Worm (Caenorhabditis elegans): Measurements from ENCODE around the gene gba-3.

DNA sequence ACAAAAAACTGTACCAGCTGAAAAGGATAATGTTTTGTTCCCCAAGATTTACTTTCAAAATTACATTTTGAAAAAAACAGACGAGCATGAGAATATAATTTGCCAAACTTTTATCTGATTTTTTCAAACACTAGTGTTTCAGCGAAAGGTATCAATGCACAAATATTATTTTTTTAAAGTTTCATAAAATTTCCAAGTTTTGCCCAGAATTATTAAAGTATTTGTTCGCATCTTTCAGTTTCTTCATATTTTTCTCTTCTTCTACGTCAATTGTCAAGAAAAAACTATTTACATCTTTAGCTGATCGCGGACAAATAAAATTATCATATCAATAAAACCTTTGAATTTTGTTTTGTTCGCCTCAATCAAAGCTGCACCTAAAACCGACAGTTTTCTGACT lies 36.1 kb upstream of the gba-3 start, which contains the start of gene C06A12.8:
- no peak for TF ChIP-seq unc-62 (GFP tag; optimal IDR thresholded peaks at IDR 0.05)
- no peak for TF ChIP-seq ceh-43 (GFP tag; optimal IDR thresholded peaks at IDR 0.05)
- no peak for TF ChIP-seq zip-8 (tag; optimal IDR thresholded peaks at IDR 0.05)
- no peak for TF ChIP-seq nhr-76 (tag; optimal IDR thresholded peaks at IDR 0.05)
- TF ChIP-seq mab-5 (tag; optimal IDR thresholded peaks at IDR 0.05): no peak
- no peak for TF ChIP-seq elt-1 (tag; optimal IDR thresholded peaks at IDR 0.05; ENCODE audit: borderline replicate concordance, insufficient read depth)
- no peak for TF ChIP-seq unc-39 (tag; optimal IDR thresholded peaks at IDR 0.05)
- TF ChIP-seq elt-3 (tag; optimal IDR thresholded peaks at IDR 0.05): no peak
- TF ChIP-seq pha-4 (tag; optimal IDR thresholded peaks at IDR 0.05): no peak
- no peak for TF ChIP-seq nhr-28 (tag; optimal IDR thresholded peaks at IDR 0.05)
- TF ChIP-seq ceh-39 (tag; optimal IDR thresholded peaks at IDR 0.05): no peak

All from whole organism, mixed stage, embryonic.